Worm (Caenorhabditis elegans) whole organism, late embryonic: ENCODE data around the gene klp-12.

Experiments used
- K02D7.2 ChIP-seq: sonication (generic microtip); optimal IDR thresholded peaks from 2 replicates; lab custom pipeline; 2017; ENCODE audit warnings: mild to moderate bottlenecking, missing genetic modification characterization, missing compliant biosample characterization
- ahr-1 ChIP-seq: sonication (generic microtip); optimal IDR thresholded peaks from 2 replicates; lab custom pipeline; 2016; ENCODE audit warnings: missing genetic modification characterization, missing compliant biosample characterization
- ama-1 ChIP-seq: fragments of 150-350 bp; optimal IDR thresholded peaks from 2 replicates; lab custom pipeline; 2014
- ceh-18 ChIP-seq: sonication (generic microtip); optimal IDR thresholded peaks from 2 replicates; lab custom pipeline; 2016; ENCODE audit warnings: missing genetic modification characterization, missing compliant biosample characterization
- ceh-22 ChIP-seq: sonication (generic microtip); optimal IDR thresholded peaks from 2 replicates; lab custom pipeline; 2017; ENCODE audit warnings: missing biosample characterization, missing genetic modification characterization
- ceh-24 ChIP-seq: sonication (generic microtip); optimal IDR thresholded peaks from 2 replicates; lab custom pipeline; 2016; ENCODE audit warnings: mild to moderate bottlenecking, missing genetic modification characterization, missing compliant biosample characterization
- ceh-34 ChIP-seq: sonication (generic microtip); optimal IDR thresholded peaks from 2 replicates; lab custom pipeline; 2016; ENCODE audit warnings: mild to moderate bottlenecking, missing genetic modification characterization, missing compliant biosample characterization
- ceh-45 ChIP-seq: fragments of 200-800 bp; sonication (Bioruptor generic); IDR thresholded peaks from 2 replicates; pipeline ENCODE4 v1.3.6; 2022; ENCODE audit warnings: missing genetic modification reagents, missing genetic modification characterization, missing compliant biosample characterization
- ceh-48 ChIP-seq: sonication (generic microtip); optimal IDR thresholded peaks from 2 replicates; lab custom pipeline; 2016; ENCODE audit warnings: missing genetic modification characterization, inconsistent platforms, missing compliant biosample characterization
- ceh-9 ChIP-seq: sonication (generic microtip); optimal IDR thresholded peaks from 2 replicates; lab custom pipeline; 2016; ENCODE audit warnings: mild to moderate bottlenecking, missing genetic modification characterization, inconsistent platforms, missing compliant biosample characterization
- che-1 ChIP-seq: sonication (generic microtip); optimal IDR thresholded peaks from 2 replicates; lab custom pipeline; 2016; ENCODE audit warnings: mild to moderate bottlenecking, missing genetic modification characterization, missing compliant biosample characterization
- elt-2 ChIP-seq: sonication (generic microtip); optimal IDR thresholded peaks from 2 replicates; lab custom pipeline; 2016; ENCODE audit warnings: missing genetic modification reagents, missing genetic modification characterization, missing compliant biosample characterization
- elt-4 ChIP-seq: sonication (generic microtip); optimal IDR thresholded peaks from 2 replicates; lab custom pipeline; 2016; ENCODE audit warnings: missing genetic modification characterization, missing compliant biosample characterization
- fax-1 ChIP-seq: sonication (generic microtip); optimal IDR thresholded peaks from 2 replicates; lab custom pipeline; 2016; ENCODE audit warnings: missing genotype, missing genetic modification characterization, missing compliant biosample characterization
- hlh-13 ChIP-seq: fragments of 200-800 bp; sonication (Bioruptor generic); optimal IDR thresholded peaks from 2 replicates; lab custom pipeline; 2018; ENCODE audit warnings: mild to moderate bottlenecking, missing genetic modification characterization, missing compliant biosample characterization
- hlh-15 ChIP-seq: sonication (generic microtip); optimal IDR thresholded peaks from 2 replicates; lab custom pipeline; 2016; ENCODE audit warnings: missing genetic modification characterization, missing compliant biosample characterization
- hlh-30 ChIP-seq: sonication (generic microtip); optimal IDR thresholded peaks from 2 replicates; lab custom pipeline; 2017; ENCODE audit warnings: antibody characterized with exemption, missing genetic modification characterization, missing compliant biosample characterization; ENCODE audit not compliant: insufficient read depth
- hlh-6 ChIP-seq: sonication (generic microtip); optimal IDR thresholded peaks from 2 replicates; lab custom pipeline; 2016; ENCODE audit warnings: missing genotype, missing genetic modification characterization, missing compliant biosample characterization
- hlh-8 ChIP-seq: sonication (generic microtip); optimal IDR thresholded peaks from 2 replicates; lab custom pipeline; 2016; ENCODE audit warnings: missing genotype, missing genetic modification characterization, missing compliant biosample characterization
- lim-6 ChIP-seq: sonication (generic microtip); optimal IDR thresholded peaks from 2 replicates; lab custom pipeline; 2016; ENCODE audit warnings: missing genetic modification characterization, missing compliant biosample characterization
- madf-2 ChIP-seq: sonication (generic microtip); optimal IDR thresholded peaks from 2 replicates; lab custom pipeline; 2017; ENCODE audit warnings: missing genetic modification characterization, missing compliant biosample characterization
- nfya-1 ChIP-seq: sonication (generic microtip); optimal IDR thresholded peaks from 2 replicates; lab custom pipeline; 2017; ENCODE audit warnings: missing genetic modification characterization, mild to moderate bottlenecking, missing compliant biosample characterization, antibody characterized with exemption, moderate library complexity
- nhr-232 ChIP-seq: sonication (generic microtip); optimal IDR thresholded peaks from 2 replicates; lab custom pipeline; 2016; ENCODE audit warnings: missing genetic modification characterization, missing compliant biosample characterization
- odd-2 ChIP-seq: sonication (generic microtip); optimal IDR thresholded peaks from 2 replicates; lab custom pipeline; 2017; ENCODE audit warnings: antibody characterized with exemption, mild to moderate bottlenecking, missing genetic modification characterization, missing compliant biosample characterization
- pag-3 ChIP-seq: sonication (generic microtip); optimal IDR thresholded peaks from 2 replicates; lab custom pipeline; 2016; ENCODE audit warnings: missing compliant biosample characterization, missing genetic modification characterization, borderline replicate concordance
- pax-1 ChIP-seq: fragments of 150-350 bp; optimal IDR thresholded peaks from 2 replicates; lab custom pipeline; 2014; ENCODE audit warnings: missing biosample characterization, missing genetic modification characterization
- pha-4 ChIP-seq: fragments of 150-350 bp; optimal IDR thresholded peaks from 2 replicates; lab custom pipeline; 2018; ENCODE audit warnings: missing biosample characterization, missing genetic modification reagents, missing genetic modification characterization
- pqm-1 ChIP-seq: sonication (generic microtip); optimal IDR thresholded peaks from 2 replicates; lab custom pipeline; 2016; ENCODE audit warnings: missing genetic modification characterization, missing compliant biosample characterization
- ref-2 ChIP-seq: sonication (generic microtip); optimal IDR thresholded peaks from 2 replicates; lab custom pipeline; 2016; ENCODE audit warnings: missing genetic modification characterization, missing compliant biosample characterization
- sdc-2 ChIP-seq: sonication (generic microtip); optimal IDR thresholded peaks from 2 replicates; lab custom pipeline; 2016; ENCODE audit warnings: missing genotype, missing genetic modification characterization, missing compliant biosample characterization
- sox-2 ChIP-seq: fragments of 200-800 bp; sonication (Bioruptor generic); IDR thresholded peaks from 2 replicates; pipeline ENCODE4 v1.3.6; 2022; ENCODE audit warnings: missing genetic modification reagents, missing genetic modification characterization, missing compliant biosample characterization
- sox-4 ChIP-seq: sonication (generic microtip); optimal IDR thresholded peaks from 2 replicates; lab custom pipeline; 2017; ENCODE audit warnings: mild to moderate bottlenecking, missing genetic modification characterization, inconsistent platforms, missing compliant biosample characterization
- tbx-2 ChIP-seq: sonication (generic microtip); optimal IDR thresholded peaks from 2 replicates; lab custom pipeline; 2016; ENCODE audit warnings: missing genetic modification characterization, missing compliant biosample characterization
- tbx-7 ChIP-seq: sonication (generic microtip); optimal IDR thresholded peaks from 2 replicates; lab custom pipeline; 2016; ENCODE audit warnings: missing genotype, missing genetic modification characterization, missing compliant biosample characterization
- unc-42 ChIP-seq: sonication (generic microtip); optimal IDR thresholded peaks from 2 replicates; lab custom pipeline; 2016; ENCODE audit warnings: missing genotype, missing genetic modification characterization, missing compliant biosample characterization
- unc-55 ChIP-seq: sonication (generic microtip); optimal IDR thresholded peaks from 2 replicates; lab custom pipeline; 2017; ENCODE audit warnings: missing biosample characterization, missing genetic modification reagents, missing genetic modification characterization

The klp-12 gene

DNA sequence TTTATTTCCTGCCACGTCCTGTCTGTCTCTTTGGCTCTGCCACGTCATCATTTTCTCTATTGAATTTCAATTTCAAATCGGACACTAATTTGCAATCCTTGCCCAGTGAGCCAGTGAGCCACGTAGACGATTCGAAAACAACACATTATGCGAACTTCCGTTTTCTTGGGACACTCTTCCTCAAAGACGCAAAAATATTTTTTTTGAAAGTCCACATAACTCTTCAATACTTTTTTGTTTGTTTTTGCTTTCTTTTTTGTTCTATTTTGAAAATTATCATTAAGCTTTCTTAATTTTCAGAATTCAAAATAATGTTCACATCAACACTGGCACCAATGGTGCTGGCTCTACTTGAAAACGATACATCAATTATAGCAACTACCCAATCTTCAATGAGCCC lies 34.6 kb upstream of the klp-12 start, which contains the start of gene tag-89:
Gene tag-89 (plus strand): TSS at position 301 of the 400 bp plus-strand sequence.
- no peak for TF ChIP-seq nhr-232
- no peak for TF ChIP-seq hlh-8
- TF ChIP-seq pqm-1 (tag; lab: Kevin White, UChicago) = no peak
- TF ChIP-seq pha-4 (tag; lab: Kevin White, UChicago) = no peak
- TF ChIP-seq ceh-22 (tag; lab: Kevin White, UChicago) = no peak
- no peak for TF ChIP-seq ceh-9 (tag; lab: Kevin White, UChicago)
- TF ChIP-seq, all 69 proteins: peak for 0

- peak; percentile 73 for TF ChIP-seq unc-42 (tag; lab: Kevin White, UChicago)
- no peak for TF ChIP-seq ceh-34 (tag; lab: Kevin White, UChicago)
Measured at ce11 chrIV:11388684-11389083, 29.0 kb upstream of the klp-12 start.

- TF ChIP-seq pax-1 (no peak), ahr-1 (tag; lab: Kevin White, UChicago) (no peak), madf-2 (no peak), fax-1 (tag; lab: Kevin White, UChicago) (no peak), lim-6 (tag; lab: Kevin White, UChicago) (no peak), tbx-7 (tag; lab: Kevin White, UChicago) (no peak), tbx-2 (tag; lab: Kevin White, UChicago) (no peak), ref-2 (tag; lab: Kevin White, UChicago) (no peak), sdc-2 (tag; lab: Kevin White, UChicago) (no peak), unc-55 (GFP tag; lab: Kevin White, UChicago) (no peak), hlh-8 (no peak)
Measured at ce11 chrIV:11379254-11379653, 19.6 kb upstream of the klp-12 start, which contains the start of gene fbxb-76. TSS of gene fbxb-76 (minus strand) at chrIV:11379354.

ce11 chrIV:11377439-11377838 lies 17.8 kb upstream of the klp-12 start:
- no peak for TF ChIP-seq madf-2
- TF ChIP-seq elt-4 (tag; lab: Kevin White, UChicago) = no peak
- no peak for TF ChIP-seq odd-2 (tag; lab: Kevin White, UChicago)
- no peak for TF ChIP-seq ceh-24 (tag; lab: Kevin White, UChicago)
- no peak for TF ChIP-seq hlh-13 (GFP tag; lab: Kevin White, UChicago)
- no peak for TF ChIP-seq K02D7.2
- TF ChIP-seq, all 69 proteins: peak for 0

- TF ChIP-seq pag-3 (no peak), sox-2 (GFP tag; lab: Robert Waterston, UW) (no peak), fax-1 (tag; lab: Kevin White, UChicago) (no peak), hlh-6 (tag; lab: Kevin White, UChicago) (no peak), ceh-45 (no peak), nfya-1 (tag; lab: Kevin White, UChicago) (no peak), ceh-48 (tag; lab: Kevin White, UChicago) (no peak), che-1 (tag; lab: Kevin White, UChicago) (no peak)
Measured at ce11 chrIV:11375713-11376112, 16.0 kb upstream of the klp-12 start.

DNA sequence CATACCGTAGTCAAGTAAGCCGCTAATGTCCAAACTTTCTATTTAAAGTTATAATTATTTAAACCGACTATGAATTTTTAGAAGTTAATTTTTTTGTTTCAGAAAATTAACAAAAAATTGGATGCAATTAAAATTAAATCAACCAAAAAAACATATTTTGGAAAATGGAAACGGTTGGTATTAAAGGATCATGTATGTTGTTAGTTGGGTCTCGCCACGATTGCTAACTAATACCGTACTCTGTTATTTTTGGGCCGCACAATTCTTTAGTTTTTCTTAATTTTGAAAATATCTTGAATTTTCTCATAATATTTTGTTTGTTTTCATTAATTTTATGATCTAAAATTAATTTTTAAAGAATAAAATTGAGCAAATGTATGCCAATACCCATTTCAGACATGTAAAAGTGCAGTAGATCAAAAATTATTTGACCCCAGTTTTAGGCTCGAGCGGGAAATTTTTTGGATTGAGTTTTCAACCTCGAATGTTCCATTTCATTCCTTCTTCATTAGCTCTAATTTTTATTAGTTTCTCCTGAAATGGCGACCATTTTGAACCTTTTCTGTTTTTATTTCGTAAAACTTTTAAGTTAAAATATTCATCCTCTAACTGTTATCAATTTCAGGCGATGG lies 12.8 kb upstream of the klp-12 start, which contains the start of gene cbd-1:
Gene cbd-1 (plus strand): TSS at position 626 of the 632 bp plus-strand sequence.
- TF ChIP-seq hlh-15 (no peak), ceh-45 (no peak), ceh-18 (tag; lab: Kevin White, UChicago) (no peak), madf-2 (no peak), ceh-34 (tag; lab: Kevin White, UChicago) (no peak), K02D7.2 (no peak), hlh-8 (no peak), ceh-48 (tag; lab: Kevin White, UChicago) (no peak), hlh-30 (tag; lab: Kevin White, UChicago) (no peak), elt-2 (tag; lab: Kevin White, UChicago) (no peak), sox-4 (tag; lab: Kevin White, UChicago) (no peak), ama-1 (lab: Kevin White, UChicago) (no peak)
- TF ChIP-seq, all 69 proteins: peak for 0
